Worm (Caenorhabditis elegans): ENCODE data around the gene efhd-1.

The efhd-1 gene

DNA sequence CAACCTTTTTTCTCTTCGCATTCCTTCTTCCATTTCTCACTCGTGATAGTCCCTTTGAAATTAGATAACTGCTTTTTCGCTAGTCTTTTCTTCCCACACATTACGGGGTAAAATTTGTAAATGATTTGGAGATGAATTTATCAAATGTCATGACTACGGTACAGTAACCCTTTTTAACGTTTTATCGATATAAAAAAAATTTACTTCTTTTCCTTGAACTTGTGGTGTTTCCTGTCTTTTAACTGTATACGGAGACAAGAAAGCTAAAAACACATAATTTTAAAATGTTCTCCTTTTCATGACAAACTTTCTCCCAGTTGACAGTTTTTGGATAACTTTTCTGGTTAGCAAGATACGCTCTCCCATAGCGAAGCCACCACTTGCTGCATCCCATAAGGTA is 28.6 kb upstream of the efhd-1 start, which contains the start of gene W03H9.1:
Gene W03H9.1, minus strand, starts transcription at position 101 of the 400 bp plus-strand sequence.
- TF ChIP-seq B0019.2 (GFP tag; conservative IDR thresholded peaks at IDR 0.05) = no peak
- TF ChIP-seq mxl-1 (tag; optimal IDR thresholded peaks at IDR 0.05) = no peak
- no peak for TF ChIP-seq F10E7.11 (tag; optimal IDR thresholded peaks at IDR 0.05)
- no peak for TF ChIP-seq xnd-1 (tag; optimal IDR thresholded peaks at IDR 0.05)
- TF ChIP-seq dpl-1 (GFP tag; optimal IDR thresholded peaks at IDR 0.05) = no peak
- no peak for TF ChIP-seq snpc-1.1 (tag; optimal IDR thresholded peaks at IDR 0.05; ENCODE audit: insufficient read depth)
- no peak for TF ChIP-seq hlh-26 (GFP tag; conservative IDR thresholded peaks at IDR 0.05)
- TF ChIP-seq Y67H2A.10 (GFP tag; conservative IDR thresholded peaks at IDR 0.05) = no peak
- no peak for TF ChIP-seq ama-1 (optimal IDR thresholded peaks at IDR 0.05)
- TF ChIP-seq ama-1 (GFP tag; optimal IDR thresholded peaks at IDR 0.05) = no peak

DNA sequence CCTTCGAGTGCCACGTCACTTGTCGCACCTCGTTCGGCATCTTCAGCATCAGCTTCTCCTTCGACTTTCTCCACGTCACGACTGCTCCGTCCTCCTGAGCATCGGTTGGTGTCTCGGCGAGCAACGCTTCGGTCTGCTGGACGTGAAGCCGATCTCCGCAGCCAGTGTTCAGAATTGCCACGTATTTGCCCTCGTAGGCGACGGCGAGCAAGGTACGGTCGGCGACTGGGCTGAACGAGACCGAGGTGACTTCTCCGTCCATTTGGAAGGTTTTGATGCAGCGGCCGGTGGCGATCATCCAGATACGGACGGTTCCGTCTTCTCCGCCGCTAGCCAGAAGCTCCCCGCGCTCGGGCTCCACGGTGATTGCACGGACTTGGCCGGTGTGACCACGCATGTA is 26.3 kb upstream of the efhd-1 start:
- no peak for TF ChIP-seq dpl-1 (GFP tag; optimal IDR thresholded peaks at IDR 0.05)
- no peak for TF ChIP-seq ceh-79 (tag; optimal IDR thresholded peaks at IDR 0.05)
- TF ChIP-seq ets-4 (GFP tag; optimal IDR thresholded peaks at IDR 0.05) = no peak
- no peak for TF ChIP-seq snpc-4 (GFP tag; optimal IDR thresholded peaks at IDR 0.05)
- TF ChIP-seq snpc-4 (tag; optimal IDR thresholded peaks at IDR 0.05) = no peak
- no peak for TF ChIP-seq Y79H2A.3 (GFP tag; conservative IDR thresholded peaks at IDR 0.05)
- peak; percentile 80 for TF ChIP-seq zfh-2 (GFP tag; conservative IDR thresholded peaks at IDR 0.05)
- peak; percentile 62; the same call in 1 of the 2 replicates for TF ChIP-seq egrh-3 (GFP tag; IDR thresholded peaks at IDR 0.05)

DNA sequence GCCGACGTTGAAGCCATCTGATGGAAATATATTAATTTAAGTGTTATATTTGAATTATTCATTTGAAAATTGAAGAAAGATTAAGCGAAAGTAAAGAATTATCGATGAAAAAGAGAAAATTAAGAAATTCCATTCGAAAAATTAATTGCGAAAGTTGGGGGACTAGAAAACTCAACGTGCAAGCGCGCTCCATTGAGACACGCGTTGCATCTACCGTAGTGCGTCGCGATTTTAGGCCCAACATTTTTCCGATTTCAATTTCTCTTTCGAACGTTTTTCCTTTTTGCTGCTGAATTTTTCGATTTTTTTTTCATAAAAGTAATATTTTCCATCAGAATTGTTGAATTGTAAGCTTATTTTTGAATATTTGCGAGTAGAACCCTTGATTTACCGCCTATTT is 24.3 kb upstream of the efhd-1 start, which contains the start of gene Y48B6A.1:
Gene Y48B6A.1, minus strand, starts transcription at position 17 of the 400 bp plus-strand sequence.
- TF ChIP-seq aptf-3 (GFP tag; IDR thresholded peaks at IDR 0.05) (no peak), ceh-58 (GFP tag; IDR thresholded peaks at IDR 0.05) (no peak), Y53G8AR.9 (GFP tag; conservative IDR thresholded peaks at IDR 0.05) (peak; percentile 93), attf-5 (GFP tag; optimal IDR thresholded peaks at IDR 0.05) (peak; percentile 98), ztf-6 (GFP tag; IDR thresholded peaks at IDR 0.05) (peak; percentile 88), egrh-3 (GFP tag; IDR thresholded peaks at IDR 0.05) (peak; percentile 82), ztf-18 (tag; optimal IDR thresholded peaks at IDR 0.05) (peak; percentile 82), rcor-1 (GFP tag; IDR thresholded peaks at IDR 0.05) (peak; percentile 87), ceh-27 (GFP tag; optimal IDR thresholded peaks at IDR 0.05) (peak; percentile 96), lin-54 (GFP tag; optimal IDR thresholded peaks at IDR 0.05) (peak; percentile 87), pbrm-1 (GFP tag; IDR thresholded peaks at IDR 0.05) (peak; percentile 91), ztf-22 (GFP tag; optimal IDR thresholded peaks at IDR 0.05) (no peak), mes-4 (tag; optimal IDR thresholded peaks at IDR 0.05) (no peak), egl-18 (GFP tag; IDR thresholded peaks at IDR 0.05) (no peak), atf-7 (tag; optimal IDR thresholded peaks at IDR 0.05) (peak; percentile 21), hmg-1.2 (GFP tag; IDR thresholded peaks at IDR 0.05) (peak; percentile 76), lir-1 (GFP tag; conservative IDR thresholded peaks at IDR 0.05) (peak; percentile 81), pha-4 (tag; optimal IDR thresholded peaks at IDR 0.05) (peak; percentile 29), let-526 (GFP tag; IDR thresholded peaks at IDR 0.05) (peak; percentile 91), efl-1 (GFP tag; optimal IDR thresholded peaks at IDR 0.05) (peak; percentile 65), unc-130 (GFP tag; optimal IDR thresholded peaks at IDR 0.05) (peak; percentile 93), hrde-1 (tag; optimal IDR thresholded peaks at IDR 0.05; ENCODE audit: borderline replicate concordance) (no peak), bed-2 (GFP tag; IDR thresholded peaks at IDR 0.05) (peak; percentile 80; the same call in 1 of the 2 replicates), him-1 (tag; optimal IDR thresholded peaks at IDR 0.05) (peak; percentile 52), mxl-1 (tag; optimal IDR thresholded peaks at IDR 0.05) (no peak), F23B12.7 (tag; optimal IDR thresholded peaks at IDR 0.05; ENCODE audit: insufficient read depth) (peak; percentile 93), fkh-3 (tag; optimal IDR thresholded peaks at IDR 0.05) (no peak), hlh-12 (tag; optimal IDR thresholded peaks at IDR 0.05) (no peak), ceh-100 (GFP tag; IDR thresholded peaks at IDR 0.05) (peak; percentile 89), sdz-38 (tag; optimal IDR thresholded peaks at IDR 0.05) (no peak), lsy-27 (tag; optimal IDR thresholded peaks at IDR 0.05; ENCODE audit: borderline replicate concordance, insufficient read depth) (no peak), C17E4.6 (GFP tag; IDR thresholded peaks at IDR 0.05) (0 out of 2 replicates have a peak, but pooled peaks have one; percentile 20)

Measured in whole organism, young adult.